Fruit fly (Drosophila melanogaster) Kc167 (cell line): ENCODE results near the gene CG43102.

Source experiments
- Myc ChIP-seq: fragments of >200 bp; optimal IDR thresholded peaks from 2 replicates; lab custom pipeline; 2017; ENCODE audit warnings: missing external identifiers
- Sin3A ChIP-seq: fragments of >200 bp; optimal IDR thresholded peaks from 2 replicates; lab custom pipeline; 2018; ENCODE audit warnings: missing external identifiers
- h ChIP-seq: fragments of >200 bp; optimal IDR thresholded peaks from 3 replicates; lab custom pipeline; 2018; ENCODE audit warnings: missing external identifiers
- insv ChIP-seq: fragments of >200 bp; optimal IDR thresholded peaks from 3 replicates; lab custom pipeline; 2018; ENCODE audit warnings: missing external identifiers
- psq ChIP-seq: fragments of >200 bp; optimal IDR thresholded peaks from 2 replicates; lab custom pipeline; 2017; ENCODE audit warnings: missing external identifiers
- ttk ChIP-seq: sonication (Bioruptor generic); optimal IDR thresholded peaks from 2 replicates; lab custom pipeline; 2017; ENCODE audit warnings: missing external identifiers

The CG43102 gene

DNA sequence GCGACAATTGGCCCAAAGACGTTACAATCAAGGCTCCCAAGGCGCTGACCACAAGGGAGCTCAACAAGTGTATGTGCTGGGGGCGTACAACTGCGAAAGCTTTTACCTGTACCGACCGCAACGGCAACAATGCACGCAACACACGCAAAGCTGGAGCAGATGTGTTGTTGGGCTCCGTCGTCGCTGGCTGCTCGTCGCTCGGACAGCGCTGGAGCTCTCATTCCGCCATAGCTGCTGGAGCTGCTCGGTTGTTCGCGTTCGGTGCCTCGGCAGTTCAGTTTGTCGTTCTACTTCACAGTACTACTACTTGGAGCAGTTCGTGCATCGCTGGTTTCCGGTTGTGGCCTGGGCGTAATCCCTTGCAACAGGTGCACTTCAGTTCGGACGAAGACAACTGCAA is 68.7 kb downstream of the CG43102 start, which contains the start of gene Lgr1:
Gene Lgr1, plus strand, starts transcription at position 220 of the 400 bp plus-strand sequence.
- TF ChIP-seq h (lab: Kevin White, UChicago) (no peak), psq (lab: Kevin White, UChicago) (no peak), insv (lab: Kevin White, UChicago) (no peak), ttk (lab: Kevin White, UChicago) (no peak), Myc (lab: Kevin White, UChicago) (no peak), Sin3A (lab: Kevin White, UChicago) (no peak)

DNA sequence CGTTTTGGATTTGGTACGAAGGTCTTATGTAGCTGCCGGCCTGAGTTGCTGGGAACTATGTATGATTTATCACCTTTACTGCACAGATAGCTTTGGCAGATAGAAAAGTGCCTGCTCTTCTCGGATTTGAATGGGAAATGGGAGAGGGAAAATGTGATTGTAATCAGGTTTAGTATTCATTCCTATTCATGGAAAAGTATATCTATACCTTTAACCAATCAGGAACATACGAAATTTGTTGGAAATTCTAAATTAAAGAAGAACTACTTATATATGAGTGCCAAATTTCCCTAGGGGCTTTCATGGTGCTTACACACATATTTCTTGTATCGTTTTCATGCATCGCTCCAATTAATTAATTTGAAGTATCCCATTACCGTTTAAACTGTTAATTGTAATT is 69.3 kb downstream of the CG43102 start, which contains the start of gene Atg8b:
Gene Atg8b, minus strand, starts transcription at position 101 of the 400 bp plus-strand sequence.
- TF ChIP-seq ttk (lab: Kevin White, UChicago) (no peak), insv (lab: Kevin White, UChicago) (no peak), h (lab: Kevin White, UChicago) (no peak), Myc (lab: Kevin White, UChicago) (no peak), Sin3A (lab: Kevin White, UChicago) (no peak), psq (lab: Kevin White, UChicago) (no peak)

DNA sequence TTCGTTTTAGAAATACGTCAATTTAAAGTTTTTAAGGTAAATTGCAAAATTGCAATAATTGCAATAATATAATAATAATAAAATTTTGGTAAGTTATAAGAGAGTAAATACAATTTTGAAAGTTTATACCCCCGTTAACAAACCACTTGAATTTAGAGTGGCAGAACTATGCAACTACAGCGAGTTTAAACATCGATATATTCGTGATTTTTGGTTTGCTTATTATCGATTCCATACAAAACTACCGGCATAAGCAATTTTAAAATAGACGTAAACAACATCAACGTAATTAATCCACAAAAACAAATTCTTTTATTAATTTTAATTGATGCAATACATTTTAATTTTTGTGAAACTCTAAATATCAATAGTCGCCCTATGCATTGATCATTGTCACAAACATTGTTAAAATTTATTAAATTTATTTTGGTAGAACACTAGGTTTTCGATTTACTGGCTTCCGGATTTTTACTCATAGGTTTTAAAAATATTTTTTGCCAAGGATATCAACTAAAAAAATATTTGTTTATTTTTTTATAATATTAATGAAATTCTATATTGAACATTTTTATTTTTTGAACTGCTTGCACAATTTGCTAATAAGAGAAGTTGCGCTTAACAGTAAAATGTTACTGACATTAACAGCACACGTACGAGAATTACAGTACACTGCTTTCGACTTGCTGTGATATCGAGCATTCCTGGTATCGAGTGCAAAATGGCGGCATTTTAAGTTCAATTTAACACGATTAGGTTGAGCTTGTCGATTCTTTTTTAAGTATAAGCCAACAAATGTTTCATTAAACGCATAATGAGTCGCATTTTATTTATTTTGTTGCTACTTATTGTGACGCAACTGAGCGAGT is 75.3 kb downstream of the CG43102 start, which contains the start of gene Pxt:
Gene Pxt, plus strand, starts transcription at position 695 of the 866 bp plus-strand sequence.
- no peak for TF ChIP-seq h (lab: Kevin White, UChicago)
- no peak for TF ChIP-seq Myc (lab: Kevin White, UChicago)
- no peak for TF ChIP-seq Sin3A (lab: Kevin White, UChicago)
- no peak for TF ChIP-seq ttk (lab: Kevin White, UChicago)
- no peak for TF ChIP-seq insv (lab: Kevin White, UChicago)
- TF ChIP-seq psq (lab: Kevin White, UChicago) = no peak
